Worm (Caenorhabditis elegans): ENCODE measurements around the gene kcnl-3.
A peak's percentile ranks its signal among the peaks of the same experiment; 100 is the strongest.

kcnl-3 gene

DNA sequence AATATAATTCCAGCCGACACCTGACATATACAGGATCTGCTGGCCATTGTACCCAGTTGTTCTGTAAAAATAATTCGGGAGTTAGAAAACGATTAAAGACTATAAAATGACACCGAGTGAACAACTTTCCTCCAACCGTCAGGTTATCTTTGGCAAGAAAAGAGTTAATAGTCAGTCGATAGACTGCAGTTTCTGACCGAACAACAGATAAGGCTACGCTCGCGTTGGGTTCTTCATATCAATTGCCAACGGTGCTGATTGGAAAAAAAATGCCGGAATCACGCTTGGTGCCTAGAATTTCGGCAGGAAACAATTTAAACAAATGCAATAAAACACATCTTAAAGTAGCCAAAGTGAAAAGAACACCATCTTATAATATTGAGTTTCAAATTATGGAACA, 13.9 kb downstream of the kcnl-3 start, which contains the start of gene scav-1:
TSS of gene scav-1 (minus strand) at position 61 of the 400 bp plus-strand sequence.
- no peak for TF ChIP-seq Y48G9A.11 (GFP tag; IDR thresholded peaks at IDR 0.05)
- peak; percentile 69 for TF ChIP-seq nhr-77 (tag; optimal IDR thresholded peaks at IDR 0.05)
- TF ChIP-seq saeg-2 (GFP tag; IDR thresholded peaks at IDR 0.05) = no peak
- no peak for TF ChIP-seq jun-1 (tag; optimal IDR thresholded peaks at IDR 0.05)
- TF ChIP-seq T20F7.1 (GFP tag; optimal IDR thresholded peaks at IDR 0.05) = no peak
- TF ChIP-seq unc-130 (GFP tag; optimal IDR thresholded peaks at IDR 0.05) = no peak
- no peak for TF ChIP-seq daf-12 (tag; optimal IDR thresholded peaks at IDR 0.05)
- no peak for TF ChIP-seq lsy-2 (tag; optimal IDR thresholded peaks at IDR 0.05)
- TF ChIP-seq lin-29 (GFP tag; IDR thresholded peaks at IDR 0.05) = no peak
- no peak for TF ChIP-seq gei-8 (GFP tag; optimal IDR thresholded peaks at IDR 0.05)
- TF ChIP-seq madf-5 (GFP tag; IDR thresholded peaks at IDR 0.05) = no peak
- TF ChIP-seq ces-1 (GFP tag; optimal IDR thresholded peaks at IDR 0.05) = no peak
- TF ChIP-seq nhr-6 (tag; optimal IDR thresholded peaks at IDR 0.05) = no peak
- TF ChIP-seq nhr-42 (GFP tag; IDR thresholded peaks at IDR 0.05) = no peak
- TF ChIP-seq tag-97 (GFP tag; IDR thresholded peaks at IDR 0.05) = no peak
- no peak for TF ChIP-seq arid-1 (GFP tag; conservative IDR thresholded peaks at IDR 0.05)
- TF ChIP-seq ceh-28 (tag; optimal IDR thresholded peaks at IDR 0.05) = no peak
- no peak for TF ChIP-seq unc-62 (GFP tag; optimal IDR thresholded peaks at IDR 0.05 in 1 of 2)
- TF ChIP-seq unc-62 (tag; optimal IDR thresholded peaks at IDR 0.05) = no peak
- peak; percentile 2 for TF ChIP-seq hlh-30 (tag; optimal IDR thresholded peaks at IDR 0.05; ENCODE audit: insufficient read depth)
- peak; percentile 71 for TF ChIP-seq hlh-11 (tag; optimal IDR thresholded peaks at IDR 0.05)
- no peak for TF ChIP-seq R02D3.7 (tag; optimal IDR thresholded peaks at IDR 0.05)
- TF ChIP-seq dpl-1 (GFP tag; optimal IDR thresholded peaks at IDR 0.05) = no peak
- no peak for TF ChIP-seq lin-15B (tag; optimal IDR thresholded peaks at IDR 0.05)
- peak; percentile 89 for TF ChIP-seq nhr-28 (tag; optimal IDR thresholded peaks at IDR 0.05)
- no peak for TF ChIP-seq mxl-2 (GFP tag; conservative IDR thresholded peaks at IDR 0.05)
- TF ChIP-seq ctbp-1 (GFP tag; IDR thresholded peaks at IDR 0.05) = no peak
- no peak for TF ChIP-seq mdt-29 (GFP tag; IDR thresholded peaks at IDR 0.05)
- no peak for TF ChIP-seq hif-1 (tag; optimal IDR thresholded peaks at IDR 0.05)
- no peak for TF ChIP-seq T26A8.4 (GFP tag; IDR thresholded peaks at IDR 0.05)
- TF ChIP-seq zip-11 (GFP tag; IDR thresholded peaks at IDR 0.05) = no peak
- no peak for TF ChIP-seq cey-2 (tag; optimal IDR thresholded peaks at IDR 0.05; ENCODE audit: borderline replicate concordance, insufficient read depth)
- no peak for TF ChIP-seq D1046.2 (GFP tag; IDR thresholded peaks at IDR 0.05)
- TF ChIP-seq Y75B8A.6 (GFP tag; IDR thresholded peaks at IDR 0.05) = no peak
- peak; percentile 97 for TF ChIP-seq pqm-1 (tag; optimal IDR thresholded peaks at IDR 0.05)
- TF ChIP-seq dve-1 (tag; optimal IDR thresholded peaks at IDR 0.05; ENCODE audit: insufficient read depth) = peak; percentile 32
- no peak for TF ChIP-seq ZK546.5 (tag; optimal IDR thresholded peaks at IDR 0.05)
- no peak for TF ChIP-seq zag-1 (tag; optimal IDR thresholded peaks at IDR 0.05)
- TF ChIP-seq duxl-1 (tag; optimal IDR thresholded peaks at IDR 0.05; ENCODE audit: poor library complexity) = no peak
- TF ChIP-seq ztf-11 (tag; optimal IDR thresholded peaks at IDR 0.05) = no peak
- peak; percentile 25 for TF ChIP-seq mxl-3 (GFP tag; optimal IDR thresholded peaks at IDR 0.05)
- TF ChIP-seq lir-3 (tag; optimal IDR thresholded peaks at IDR 0.05) = no peak
- TF ChIP-seq php-3 (GFP tag; IDR thresholded peaks at IDR 0.05) = 0 out of 2 replicates have a peak, but pooled peaks have one; percentile 41
- TF ChIP-seq dmd-6 (GFP tag; IDR thresholded peaks at IDR 0.05) = peak; percentile 82
- TF ChIP-seq nhr-237 (tag; optimal IDR thresholded peaks at IDR 0.05) = no peak
- TF ChIP-seq mes-2 (tag; optimal IDR thresholded peaks at IDR 0.05; ENCODE audit: poor library complexity, severe bottlenecking) = peak; percentile 13
- no peak for TF ChIP-seq daf-16 (GFP tag; optimal IDR thresholded peaks at IDR 0.05)
- TF ChIP-seq daf-16 (tag; optimal IDR thresholded peaks at IDR 0.05) = peak; percentile 81

Measured in whole organism, L4 larva.